Worm (Caenorhabditis elegans) whole organism, late embryonic: ENCODE results near the gene F12A10.9.

Experiments
- ama-1 ChIP-seq: fragments of 150-350 bp; optimal IDR thresholded peaks from 2 replicates; lab custom pipeline; 2014
- fax-1 ChIP-seq: sonication (generic microtip); optimal IDR thresholded peaks from 2 replicates; lab custom pipeline; 2016; ENCODE audit warnings: missing genotype, missing genetic modification characterization, missing compliant biosample characterization
- gmeb-2 ChIP-seq: sonication (generic microtip); optimal IDR thresholded peaks from 2 replicates; lab custom pipeline; 2016; ENCODE audit warnings: missing genetic modification characterization, inconsistent platforms, missing compliant biosample characterization
- pax-1 ChIP-seq: fragments of 150-350 bp; optimal IDR thresholded peaks from 2 replicates; lab custom pipeline; 2014; ENCODE audit warnings: missing biosample characterization, missing genetic modification characterization
- pha-4 ChIP-seq: fragments of 150-350 bp; optimal IDR thresholded peaks from 2 replicates; lab custom pipeline; 2018; ENCODE audit warnings: missing biosample characterization, missing genetic modification reagents, missing genetic modification characterization
- rnt-1 ChIP-seq: sonication (generic microtip); optimal IDR thresholded peaks from 2 replicates; lab custom pipeline; 2016; ENCODE audit warnings: missing genetic modification characterization, missing compliant biosample characterization

ce11 chrII:5527841-5528240 lies 29.4 kb downstream of the F12A10.9 start, which contains the start of gene ZK177.1:
- TF ChIP-seq gmeb-2 (no peak), fax-1 (tag; lab: Kevin White, UChicago) (no peak), pax-1 (tag; lab: Kevin White, UChicago) (no peak), rnt-1 (tag; lab: Kevin White, UChicago) (no peak), ama-1 (lab: Kevin White, UChicago) (no peak), pha-4 (tag; lab: Kevin White, UChicago) (no peak)
